Worm (Caenorhabditis elegans) whole organism, young adult: ENCODE results near the gene F35E12.2.

Source experiments
- B0035.1 ChIP-seq: sonication (generic microtip); optimal IDR thresholded peaks from 2 replicates; lab custom pipeline; 2016; ENCODE audit warnings: missing genetic modification characterization, mild to moderate bottlenecking, missing compliant biosample characterization, missing genotype, missing genetic modification reagents
- C06A6.2 ChIP-seq: fragments of 200-800 bp; sonication (Bioruptor generic); conservative IDR thresholded peaks from 2 replicates; pipeline ENCODE4 v1.3.6; 2022; ENCODE audit warnings: missing genetic modification characterization, missing compliant biosample characterization
- C17E4.6 ChIP-seq: fragments of 200-800 bp; sonication (Bioruptor generic); IDR thresholded peaks from 2 replicates; pipeline ENCODE4 v1.3.6; 2022; ENCODE audit warnings: missing genetic modification reagents, missing genetic modification characterization, missing compliant biosample characterization
- F10E7.11 ChIP-seq: sonication (generic microtip); optimal IDR thresholded peaks from 2 replicates; lab custom pipeline; 2017; ENCODE audit warnings: mild to moderate bottlenecking, missing genetic modification characterization, moderate library complexity, missing compliant biosample characterization
- F22D6.2 ChIP-seq: sonication (generic microtip); optimal IDR thresholded peaks from 2 replicates; lab custom pipeline; 2016; ENCODE audit warnings: mild to moderate bottlenecking, missing genetic modification characterization, missing compliant biosample characterization
- F23B12.7 ChIP-seq: sonication (generic microtip); optimal IDR thresholded peaks from 2 replicates; lab custom pipeline; 2017; ENCODE audit warnings: missing genetic modification characterization, mild to moderate bottlenecking, missing compliant biosample characterization, antibody characterized with exemption, moderate library complexity; ENCODE audit not compliant: insufficient read depth
- Y67H2A.10 ChIP-seq: fragments of 200-800 bp; sonication (Bioruptor generic); conservative IDR thresholded peaks from 2 replicates; pipeline ENCODE4 v1.3.6; 2022; ENCODE audit warnings: missing genetic modification reagents, missing genetic modification characterization, missing compliant biosample characterization
- Y95B8A.8 ChIP-seq: fragments of 200-800 bp; sonication (Bioruptor generic); IDR thresholded peaks from 2 replicates; pipeline ENCODE4 v1.3.6; 2022; ENCODE audit warnings: missing genetic modification reagents, missing genetic modification characterization, missing compliant biosample characterization
- akir-1 ChIP-seq: fragments of 200-800 bp; sonication (Bioruptor generic); optimal IDR thresholded peaks from 2 replicates; lab custom pipeline; 2018; ENCODE audit warnings: mild to moderate bottlenecking, missing genetic modification characterization, moderate library complexity, missing compliant biosample characterization
- athp-1 ChIP-seq: sonication (generic microtip); optimal IDR thresholded peaks from 2 replicates; lab custom pipeline; 2017; ENCODE audit warnings: mild to moderate bottlenecking, missing genetic modification characterization, missing compliant biosample characterization
- bed-2 ChIP-seq: fragments of 200-800 bp; sonication (Bioruptor generic); IDR thresholded peaks from 2 replicates; pipeline ENCODE4 v1.3.6; 2022; ENCODE audit warnings: missing genetic modification reagents, missing genetic modification characterization, missing compliant biosample characterization
- cebp-2 ChIP-seq: fragments of 200-800 bp; sonication (Bioruptor generic); IDR thresholded peaks from 2 replicates; pipeline ENCODE4 v1.3.6; 2022; ENCODE audit warnings: missing genetic modification characterization, missing compliant biosample characterization
- ceh-27 ChIP-seq: fragments of 200-800 bp; sonication (Bioruptor generic); optimal IDR thresholded peaks from 2 replicates; lab custom pipeline; 2018; ENCODE audit warnings: mild to moderate bottlenecking, missing genetic modification characterization, moderate library complexity, missing compliant biosample characterization
- ceh-79 ChIP-seq: sonication (generic microtip); optimal IDR thresholded peaks from 2 replicates; lab custom pipeline; 2017; ENCODE audit warnings: mild to moderate bottlenecking, missing genetic modification characterization, missing compliant biosample characterization
- chd-7 ChIP-seq: sonication (generic microtip); optimal IDR thresholded peaks from 2 replicates; lab custom pipeline; 2016; ENCODE audit warnings: mild to moderate bottlenecking, missing genetic modification characterization, moderate library complexity, missing compliant biosample characterization
- die-1 ChIP-seq: sonication (generic microtip); optimal IDR thresholded peaks from 2 replicates; lab custom pipeline; 2016; ENCODE audit warnings: missing genotype, mild to moderate bottlenecking, missing genetic modification characterization, missing compliant biosample characterization
- dpl-1 ChIP-seq: fragments of 150-350 bp; optimal IDR thresholded peaks from 2 replicates; lab custom pipeline; 2014; ENCODE audit warnings: missing biosample characterization, missing genetic modification reagents, missing genetic modification characterization
- egrh-3 ChIP-seq: fragments of 200-800 bp; sonication (Bioruptor generic); IDR thresholded peaks from 2 replicates; pipeline ENCODE4 v1.3.6; 2022; ENCODE audit warnings: missing genetic modification reagents, missing genetic modification characterization, missing compliant biosample characterization
- ets-4 ChIP-seq: fragments of 200-800 bp; sonication (Bioruptor generic); optimal IDR thresholded peaks from 2 replicates; lab custom pipeline; 2018; ENCODE audit warnings: mild to moderate bottlenecking, missing genetic modification characterization, missing compliant biosample characterization
- fkh-3 ChIP-seq: sonication (generic microtip); optimal IDR thresholded peaks from 2 replicates; lab custom pipeline; 2016; ENCODE audit warnings: mild to moderate bottlenecking, missing genetic modification characterization, missing compliant biosample characterization
- him-1 ChIP-seq: sonication (generic microtip); optimal IDR thresholded peaks from 2 replicates; lab custom pipeline; 2016; ENCODE audit warnings: missing genotype, missing genetic modification reagents, missing genetic modification characterization, missing compliant biosample characterization
- hmg-1.2 ChIP-seq: fragments of 200-800 bp; sonication (Bioruptor generic); IDR thresholded peaks from 2 replicates; pipeline ENCODE4 v1.3.6; 2022; ENCODE audit warnings: missing genetic modification reagents, missing genetic modification characterization, missing compliant biosample characterization
- lag-1 ChIP-seq: fragments of 200-800 bp; sonication (Bioruptor generic); IDR thresholded peaks from 2 replicates; pipeline ENCODE4 v1.3.6; 2022; ENCODE audit warnings: missing genetic modification reagents, missing genetic modification characterization, missing compliant biosample characterization
- lin-40 ChIP-seq: sonication (generic microtip); optimal IDR thresholded peaks from 2 replicates; lab custom pipeline; 2016; ENCODE audit warnings: missing genetic modification characterization, mild to moderate bottlenecking, missing compliant biosample characterization, missing genotype, missing genetic modification reagents
- madf-6 ChIP-seq: fragments of 200-800 bp; sonication (Bioruptor generic); IDR thresholded peaks from 2 replicates; pipeline ENCODE4 v1.3.6; 2022; ENCODE audit warnings: missing genetic modification reagents, missing genetic modification characterization, missing compliant biosample characterization
- mcd-1 ChIP-seq: fragments of 200-800 bp; sonication (Bioruptor generic); IDR thresholded peaks from 2 replicates; pipeline ENCODE4 v1.3.6; 2022; ENCODE audit warnings: missing genetic modification reagents, missing genetic modification characterization, missing compliant biosample characterization
- nfya-1 ChIP-seq: sonication (generic microtip); optimal IDR thresholded peaks from 2 replicates; lab custom pipeline; 2017; ENCODE audit warnings: antibody characterized with exemption, missing compliant biosample characterization, missing genetic modification characterization, borderline replicate concordance; ENCODE audit not compliant: insufficient read depth
- nfya-2 ChIP-seq: fragments of 200-800 bp; sonication (Bioruptor generic); IDR thresholded peaks from 2 replicates; pipeline ENCODE4 v1.3.6; 2022; ENCODE audit warnings: missing genetic modification reagents, missing genetic modification characterization, missing compliant biosample characterization
- nhr-80 ChIP-seq: sonication (generic microtip); optimal IDR thresholded peaks from 2 replicates; lab custom pipeline; 2016; ENCODE audit warnings: missing genetic modification characterization, missing compliant biosample characterization
- nhr-90 ChIP-seq: sonication (generic microtip); optimal IDR thresholded peaks from 2 replicates; lab custom pipeline; 2016; ENCODE audit warnings: missing genotype, mild to moderate bottlenecking, missing genetic modification characterization, missing compliant biosample characterization
- pha-4 ChIP-seq: fragments of 150-350 bp; sonication (generic microtip); optimal IDR thresholded peaks from 2 replicates; lab custom pipeline; 2014; ENCODE audit warnings: missing biosample characterization, missing genetic modification reagents, missing genetic modification characterization
- rcor-1 ChIP-seq: fragments of 200-800 bp; sonication (Bioruptor generic); IDR thresholded peaks from 2 replicates; pipeline ENCODE4 v1.3.6; 2022; ENCODE audit warnings: missing genetic modification reagents, missing genetic modification characterization, missing compliant biosample characterization
- rec-8 ChIP-seq, 2 experiments: sonication (generic microtip); optimal IDR thresholded peaks; 2 replicates each; lab custom pipeline; 2016; ENCODE audit warnings: mild to moderate bottlenecking in 2 of 2, missing genetic modification characterization in 2 of 2, missing genetic modification reagents in 2 of 2, missing genotype in 2 of 2, missing biosample characterization in 1 of 2, missing compliant biosample characterization in 1 of 2, moderate library complexity in 1 of 2
- repo-1 ChIP-seq: sonication (generic microtip); optimal IDR thresholded peaks from 2 replicates; lab custom pipeline; 2017; ENCODE audit warnings: mild to moderate bottlenecking, missing genetic modification characterization, missing compliant biosample characterization
- snpc-1.1 ChIP-seq: sonication (generic microtip); optimal IDR thresholded peaks from 2 replicates; lab custom pipeline; 2017; ENCODE audit warnings: missing genetic modification characterization, mild to moderate bottlenecking, missing compliant biosample characterization, antibody characterized with exemption, moderate library complexity, missing genotype, missing genetic modification reagents; ENCODE audit not compliant: insufficient read depth
- snpc-4 ChIP-seq, 5 experiments: fragments of 150-350 bp in 1 of 5; sonication (generic microtip) in 4 of 5; optimal IDR thresholded peaks; 2 replicates each; lab custom pipeline; 2014 to 2018; ENCODE audit warnings: missing genetic modification characterization in 5 of 5, missing biosample characterization in 3 of 5, antibody characterized with exemption in 2 of 5, mild to moderate bottlenecking in 2 of 5, missing compliant biosample characterization in 2 of 5, missing genotype in 2 of 5, moderate library complexity in 2 of 5, missing genetic modification reagents in 1 of 5
- tbp1 ChIP-seq: fragments of 200-800 bp; sonication (Bioruptor generic); optimal IDR thresholded peaks from 2 replicates; lab custom pipeline; 2018; ENCODE audit warnings: mild to moderate bottlenecking, missing genetic modification characterization, missing compliant biosample characterization
- tlf-1 ChIP-seq: fragments of 200-800 bp; sonication (Bioruptor generic); optimal IDR thresholded peaks from 2 replicates; lab custom pipeline; 2018; ENCODE audit warnings: mild to moderate bottlenecking, missing genetic modification characterization, missing compliant biosample characterization
- xnd-1 ChIP-seq: sonication (generic microtip); optimal IDR thresholded peaks from 2 replicates; lab custom pipeline; 2016; ENCODE audit warnings: missing genotype, missing genetic modification reagents, missing genetic modification characterization, missing compliant biosample characterization
- ztf-18 ChIP-seq: sonication (generic microtip); optimal IDR thresholded peaks from 2 replicates; lab custom pipeline; 2016; ENCODE audit warnings: missing genotype, mild to moderate bottlenecking, missing genetic modification characterization, missing compliant biosample characterization
- ztf-26 ChIP-seq: sonication (generic microtip); optimal IDR thresholded peaks from 2 replicates; lab custom pipeline; 2017; ENCODE audit warnings: missing genetic modification characterization, missing compliant biosample characterization
- ztf-28 ChIP-seq: fragments of 200-800 bp; sonication (Bioruptor generic); IDR thresholded peaks from 2 replicates; pipeline ENCODE4 v1.3.6; 2022; ENCODE audit warnings: missing genetic modification reagents, missing genetic modification characterization, missing compliant biosample characterization

Gene F35E12.2

ce11 chrV:13703960-13704359, 20.7 kb downstream of the F35E12.2 start, which contains the start of gene T01D3.3:
TSS of gene T01D3.3 (plus strand) at chrV:13704271.
- TF ChIP-seq snpc-1.1 (tag; lab: Kevin White, UChicago) (no peak), ztf-28 (GFP tag; lab: Robert Waterston, UW) (no peak), egrh-3 (GFP tag; lab: Robert Waterston, UW) (no peak), ets-4 (GFP tag; lab: Kevin White, UChicago) (no peak), die-1 (tag; lab: Kevin White, UChicago) (no peak), ceh-79 (tag; lab: Kevin White, UChicago) (no peak), nhr-80 (tag; lab: Kevin White, UChicago) (no peak), ztf-26 (tag; lab: Kevin White, UChicago) (no peak), nhr-90 (tag; lab: Kevin White, UChicago) (no peak), tbp1 (GFP tag; lab: Kevin White, UChicago) (no peak), pha-4 (tag; lab: Kevin White, UChicago) (no peak), lag-1 (GFP tag; lab: Robert Waterston, UW) (no peak), B0035.1 (tag; lab: Kevin White, UChicago) (no peak), dpl-1 (GFP tag; lab: Kevin White, UChicago) (no peak), hmg-1.2 (GFP tag; lab: Robert Waterston, UW) (no peak), C06A6.2 (GFP tag; lab: Robert Waterston, UW) (no peak), chd-7 (no peak), repo-1 (tag; lab: Kevin White, UChicago) (no peak), Y67H2A.10 (no peak)

- TF ChIP-seq athp-1 (tag; lab: Kevin White, UChicago) (no peak), nfya-2 (GFP tag; lab: Robert Waterston, UW) (no peak), tlf-1 (GFP tag; lab: Kevin White, UChicago) (no peak), bed-2 (GFP tag; lab: Robert Waterston, UW) (no peak), akir-1 (GFP tag; lab: Kevin White, UChicago) (no peak), fkh-3 (no peak), cebp-2 (no peak)
These were observed 30.6 kb downstream of the F35E12.2 start for ce11 chrV:13694103-13694502.

ce11 chrV:13690276-13690675, 34.4 kb downstream of the F35E12.2 start:
- no peak for TF ChIP-seq ztf-28 (GFP tag; lab: Robert Waterston, UW)
- no peak for TF ChIP-seq C17E4.6 (GFP tag; lab: Robert Waterston, UW)
- TF ChIP-seq nfya-1 (tag; lab: Kevin White, UChicago): no peak
- no peak for TF ChIP-seq Y95B8A.8 (GFP tag; lab: Robert Waterston, UW)

ce11 chrV:13689592-13689991, 35.1 kb downstream of the F35E12.2 start, which contains the start of gene T01D3.1:
TSS of gene T01D3.1 (plus strand) at chrV:13689892.
- TF ChIP-seq F23B12.7 (tag; lab: Kevin White, UChicago) (no peak), fkh-3 (no peak), F10E7.11 (no peak), ztf-18 (tag; lab: Kevin White, UChicago) (no peak), madf-6 (GFP tag; lab: Robert Waterston, UW) (no peak), repo-1 (tag; lab: Kevin White, UChicago) (no peak), snpc-4 (GFP tag; optimal IDR thresholded peaks at IDR 0.05; lab: Kevin White, UChicago) (no peak), snpc-4 (tag; optimal IDR thresholded peaks at IDR 0.05; lab: Kevin White, UChicago) (no peak), xnd-1 (no peak), ceh-79 (tag; lab: Kevin White, UChicago) (no peak), F22D6.2 (tag; lab: Kevin White, UChicago) (no peak), C17E4.6 (GFP tag; lab: Robert Waterston, UW) (no peak), tbp1 (GFP tag; lab: Kevin White, UChicago) (no peak), mcd-1 (GFP tag; lab: Robert Waterston, UW) (no peak), C06A6.2 (GFP tag; lab: Robert Waterston, UW) (no peak), lin-40 (tag; lab: Kevin White, UChicago) (no peak), rec-8 (tag; optimal IDR thresholded peaks at IDR 0.05; lab: Kevin White, UChicago) (no peak), nhr-90 (tag; lab: Kevin White, UChicago) (no peak), him-1 (tag; lab: Kevin White, UChicago) (no peak), rcor-1 (no peak), ceh-27 (GFP tag; lab: Kevin White, UChicago) (no peak)
